Worm (Caenorhabditis elegans): ENCODE results near the gene T06E6.10.

Gene T06E6.10

ce11 chrV:15442384-15442783, 24.5 kb downstream of the T06E6.10 start:
- TF ChIP-seq Y105C5A.15 (GFP tag; IDR thresholded peaks at IDR 0.05) (no peak), F10B5.3 (tag; optimal IDR thresholded peaks at IDR 0.05) (no peak), attf-4 (tag; optimal IDR thresholded peaks at IDR 0.05) (no peak), arid-1 (GFP tag; conservative IDR thresholded peaks at IDR 0.05) (no peak), hif-1 (tag; optimal IDR thresholded peaks at IDR 0.05) (no peak), ceh-32 (tag; optimal IDR thresholded peaks at IDR 0.05; ENCODE audit: poor library complexity) (no peak), madf-5 (GFP tag; IDR thresholded peaks at IDR 0.05) (no peak)

DNA sequence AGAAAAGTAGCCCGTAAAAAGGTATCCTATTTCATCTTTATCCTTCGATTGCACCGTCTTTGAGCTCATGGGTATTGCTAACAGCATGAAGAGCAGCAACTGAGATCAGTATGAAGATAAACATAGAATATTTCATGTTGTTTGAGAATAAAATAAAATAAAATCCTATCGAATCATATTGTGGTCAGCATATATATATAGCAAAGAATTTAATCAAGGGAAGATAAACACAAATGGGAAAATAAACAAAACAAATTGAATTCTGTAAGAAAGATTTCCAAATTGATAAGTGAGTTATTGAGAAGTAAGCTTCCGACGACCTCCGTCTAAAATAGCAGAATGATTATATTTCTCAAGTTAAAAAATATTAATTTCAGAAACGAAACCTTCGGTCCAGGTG, 25.8 kb downstream of the T06E6.10 start, which contains the start of gene T26H5.10:
Gene T26H5.10 (minus strand): TSS at position 101 of the 400 bp plus-strand sequence.
- TF ChIP-seq fos-1 (tag; optimal IDR thresholded peaks at IDR 0.05), result no peak
- TF ChIP-seq Y105C5A.15 (GFP tag; IDR thresholded peaks at IDR 0.05), result no peak
- no peak for TF ChIP-seq unc-39 (tag; optimal IDR thresholded peaks at IDR 0.05)
- no peak for TF ChIP-seq ceh-32 (tag; optimal IDR thresholded peaks at IDR 0.05; ENCODE audit: poor library complexity)
- TF ChIP-seq ceh-28 (tag; optimal IDR thresholded peaks at IDR 0.05), result no peak
- no peak for TF ChIP-seq hlh-30 (tag; optimal IDR thresholded peaks at IDR 0.05; ENCODE audit: insufficient read depth)
- TF ChIP-seq pha-4 (GFP tag; IDR thresholded peaks at IDR 0.05), result no peak
- no peak for TF ChIP-seq pha-4 (tag; optimal IDR thresholded peaks at IDR 0.05)
- TF ChIP-seq nhr-77 (tag; optimal IDR thresholded peaks at IDR 0.05), result no peak
- no peak for TF ChIP-seq nhr-102 (tag; optimal IDR thresholded peaks at IDR 0.05)
- TF ChIP-seq madf-5 (GFP tag; IDR thresholded peaks at IDR 0.05), result no peak
- no peak for TF ChIP-seq T20F7.1 (GFP tag; optimal IDR thresholded peaks at IDR 0.05)
- no peak for TF ChIP-seq Y5F2A.4 (GFP tag; optimal IDR thresholded peaks at IDR 0.05)
- no peak for TF ChIP-seq unc-130 (GFP tag; optimal IDR thresholded peaks at IDR 0.05)

DNA sequence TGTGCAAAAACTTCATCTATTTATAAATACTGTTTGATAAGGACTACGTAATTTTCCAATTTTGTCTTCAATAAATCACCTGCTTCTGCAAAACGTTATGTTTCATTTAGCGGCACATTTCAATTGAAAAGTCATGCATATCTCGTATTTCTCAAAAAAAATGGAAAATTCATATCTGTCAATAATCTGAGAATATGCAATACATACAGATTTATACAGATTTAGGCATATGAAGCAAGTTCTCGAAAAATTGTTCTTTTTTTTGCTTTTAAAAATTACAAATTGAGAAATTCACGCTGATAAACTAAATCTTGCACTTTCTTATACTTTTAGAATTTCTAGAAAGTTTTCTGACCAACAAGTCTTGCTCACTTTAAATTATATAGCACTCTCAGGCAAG, 26.3 kb downstream of the T06E6.10 start, which contains the start of gene T26H5.11:
Gene T26H5.11 (minus strand): TSS at position 101 of the 400 bp plus-strand sequence.
- TF ChIP-seq arid-1 (GFP tag; conservative IDR thresholded peaks at IDR 0.05), result no peak
- TF ChIP-seq daf-8 (GFP tag; IDR thresholded peaks at IDR 0.05), result no peak
- TF ChIP-seq php-3 (GFP tag; IDR thresholded peaks at IDR 0.05), result no peak
- no peak for TF ChIP-seq unc-39 (tag; optimal IDR thresholded peaks at IDR 0.05)
- TF ChIP-seq hlh-30 (tag; optimal IDR thresholded peaks at IDR 0.05; ENCODE audit: insufficient read depth), result no peak
- no peak for TF ChIP-seq skn-1 (tag; optimal IDR thresholded peaks at IDR 0.05)
- no peak for TF ChIP-seq F49E8.2 (tag; optimal IDR thresholded peaks at IDR 0.05; ENCODE audit: borderline replicate concordance)
- TF ChIP-seq rbr-2 (tag; optimal IDR thresholded peaks at IDR 0.05), result no peak
- no peak for TF ChIP-seq Y5F2A.4 (GFP tag; optimal IDR thresholded peaks at IDR 0.05)
- TF ChIP-seq madf-5 (GFP tag; IDR thresholded peaks at IDR 0.05), result no peak
- TF ChIP-seq snpc-1.2 (GFP tag; IDR thresholded peaks at IDR 0.05), result no peak
- no peak for TF ChIP-seq spr-3 (GFP tag; optimal IDR thresholded peaks at IDR 0.05)
- no peak for TF ChIP-seq Y75B8A.6 (GFP tag; IDR thresholded peaks at IDR 0.05)
- TF ChIP-seq nhr-11 (tag; optimal IDR thresholded peaks at IDR 0.05), result no peak
- TF ChIP-seq mes-2 (tag; optimal IDR thresholded peaks at IDR 0.05; ENCODE audit: poor library complexity, severe bottlenecking), result no peak
- no peak for TF ChIP-seq aly-2 (tag; optimal IDR thresholded peaks at IDR 0.05)

DNA sequence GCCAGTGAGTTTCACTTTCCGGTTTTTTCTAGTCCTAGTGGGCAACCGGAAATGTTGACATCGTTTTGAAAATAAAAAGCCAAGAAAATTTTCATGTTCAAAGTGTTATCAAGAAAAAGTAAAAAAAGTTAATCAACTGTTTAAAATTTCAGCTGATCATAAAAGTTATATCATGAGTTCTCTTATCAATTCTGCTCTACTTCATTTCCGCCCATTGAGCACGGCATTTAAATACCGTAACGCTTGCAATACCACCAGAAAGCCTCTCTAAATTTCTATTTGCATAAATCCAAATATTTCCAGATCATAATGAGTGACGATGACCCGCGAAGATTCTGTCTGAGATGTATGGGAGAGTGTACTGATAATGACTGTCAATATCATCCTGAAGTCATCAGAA, 26.7 kb downstream of the T06E6.10 start, which contains the start of gene T26H5.9:
Gene T26H5.9 (plus strand): TSS at position 302 of the 400 bp plus-strand sequence.
- peak; percentile 45 for TF ChIP-seq nhr-28 (tag; optimal IDR thresholded peaks at IDR 0.05)
- peak in 1 of 2 experiments; percentile 92 for TF ChIP-seq unc-62 (GFP tag; optimal IDR thresholded peaks at IDR 0.05 in 1 of 2)
- TF ChIP-seq unc-62 (tag; optimal IDR thresholded peaks at IDR 0.05), result no peak
- no peak for TF ChIP-seq daf-16 (GFP tag; optimal IDR thresholded peaks at IDR 0.05)
- peak; percentile 39 for TF ChIP-seq daf-16 (tag; optimal IDR thresholded peaks at IDR 0.05)
- TF ChIP-seq daf-8 (GFP tag; IDR thresholded peaks at IDR 0.05), result no peak
- peak; percentile 12 for TF ChIP-seq pqm-1 (tag; optimal IDR thresholded peaks at IDR 0.05)
- no peak for TF ChIP-seq lim-7 (GFP tag; IDR thresholded peaks at IDR 0.05)
